Fruit fly (Drosophila melanogaster) whole organism, embryonic: ENCODE data around the gene CaBP1.
A peak's percentile ranks its signal among the peaks of the same experiment; 100 is the strongest.

Experiments used
- Blimp-1 ChIP-seq: fragments of 200-800 bp; sonication (Bioruptor generic); optimal IDR thresholded peaks from 3 replicates; lab custom pipeline; 2018; ENCODE audit warnings: missing biosample characterization, missing genetic modification characterization, mild to moderate bottlenecking, moderate library complexity, missing genetic modification reagents
- CG10267 ChIP-seq: fragments of 200-800 bp; sonication (Bioruptor generic); optimal IDR thresholded peaks from 2 replicates; lab custom pipeline; 2018; ENCODE audit warnings: missing biosample characterization, mild to moderate bottlenecking, missing genetic modification characterization, moderate library complexity
- CG11398 ChIP-seq: fragments of 200-800 bp; sonication (Bioruptor generic); optimal IDR thresholded peaks from 2 replicates; lab custom pipeline; 2016; ENCODE audit warnings: missing biosample characterization, missing genetic modification characterization
- CG12391 ChIP-seq: fragments of 200-800 bp; sonication (Bioruptor generic); optimal IDR thresholded peaks from 3 replicates; lab custom pipeline; 2018; ENCODE audit warnings: missing biosample characterization, mild to moderate bottlenecking, missing genetic modification characterization, moderate library complexity
- CG13424 ChIP-seq: fragments of 200-800 bp; sonication (Bioruptor generic); optimal IDR thresholded peaks from 2 replicates; lab custom pipeline; 2019; ENCODE audit warnings: missing biosample characterization, mild to moderate bottlenecking, missing genetic modification characterization, moderate library complexity
- CG14710 ChIP-seq: fragments of 200-800 bp; sonication (Bioruptor generic); optimal IDR thresholded peaks from 3 replicates; lab custom pipeline; 2019; ENCODE audit warnings: missing biosample characterization, mild to moderate bottlenecking, missing genetic modification characterization, moderate library complexity
- CG15269 ChIP-seq: fragments of 200-800 bp; sonication (Bioruptor generic); optimal IDR thresholded peaks from 2 replicates; lab custom pipeline; 2018; ENCODE audit warnings: missing biosample characterization, mild to moderate bottlenecking, missing genetic modification characterization, moderate library complexity
- CG15601 ChIP-seq: fragments of 200-800 bp; sonication (Bioruptor generic); optimal IDR thresholded peaks from 3 replicates; lab custom pipeline; 2019; ENCODE audit warnings: missing biosample characterization, mild to moderate bottlenecking, missing genetic modification characterization, moderate library complexity
- CG1603 ChIP-seq: fragments of 200-800 bp; sonication (Bioruptor generic); optimal IDR thresholded peaks from 2 replicates; lab custom pipeline; 2019; ENCODE audit warnings: missing biosample characterization, mild to moderate bottlenecking, missing genetic modification characterization, moderate library complexity
- CG17328 ChIP-seq: fragments of 200-800 bp; sonication (Bioruptor generic); IDR thresholded peaks from 2 replicates; pipeline ENCODE4 v1.3.6; 2022; ENCODE audit warnings: missing biosample characterization, missing genetic modification characterization
- CG17829 ChIP-seq: fragments of 200-800 bp; optimal IDR thresholded peaks from 2 replicates; lab custom pipeline; 2019; ENCODE audit warnings: missing biosample characterization, mild to moderate bottlenecking, missing genetic modification characterization, moderate library complexity
- CG18599 ChIP-seq: fragments of 200-800 bp; sonication (Bioruptor generic); optimal IDR thresholded peaks from 3 replicates; lab custom pipeline; 2017; ENCODE audit warnings: missing biosample characterization, missing genetic modification characterization, mild to moderate bottlenecking, moderate library complexity, missing genetic modification reagents
- CG30403 ChIP-seq: fragments of 200-800 bp; sonication (Bioruptor generic); optimal IDR thresholded peaks from 3 replicates; lab custom pipeline; 2016; ENCODE audit warnings: missing biosample characterization, missing genetic modification characterization
- CG31441 ChIP-seq: fragments of 200-800 bp; sonication (Bioruptor generic); IDR thresholded peaks from 2 replicates; pipeline ENCODE4 v1.3.6; 2022; ENCODE audit warnings: missing biosample characterization, missing genetic modification characterization
- CG33557 ChIP-seq: fragments of 200-800 bp; sonication (Bioruptor generic); optimal IDR thresholded peaks from 2 replicates; lab custom pipeline; 2019; ENCODE audit warnings: missing biosample characterization, mild to moderate bottlenecking, missing genetic modification characterization, moderate library complexity
- CG3838 ChIP-seq: fragments of 200-800 bp; sonication (Bioruptor generic); optimal IDR thresholded peaks from 3 replicates; lab custom pipeline; 2016; ENCODE audit warnings: missing biosample characterization, missing genetic modification characterization
- CG5180 ChIP-seq: fragments of 200-800 bp; sonication (Bioruptor generic); optimal IDR thresholded peaks from 3 replicates; lab custom pipeline; 2017; ENCODE audit warnings: missing biosample characterization, missing genetic modification characterization, mild to moderate bottlenecking, moderate library complexity, missing genetic modification reagents
- CG7556 ChIP-seq: fragments of 200-800 bp; sonication (Bioruptor generic); optimal IDR thresholded peaks from 2 replicates; lab custom pipeline; 2017; ENCODE audit warnings: missing biosample characterization, mild to moderate bottlenecking, missing genetic modification characterization
- CG7839 ChIP-seq: fragments of 200-800 bp; sonication (Bioruptor generic); optimal IDR thresholded peaks from 3 replicates; lab custom pipeline; 2018; ENCODE audit warnings: missing biosample characterization, mild to moderate bottlenecking, missing genetic modification characterization, moderate library complexity
- CG8924 ChIP-seq: fragments of 200-800 bp; optimal IDR thresholded peaks from 3 replicates; lab custom pipeline; 2019; ENCODE audit warnings: missing biosample characterization, mild to moderate bottlenecking, missing genetic modification characterization, moderate library complexity
- CoRest ChIP-seq: fragments of 200-800 bp; sonication (Bioruptor generic); optimal IDR thresholded peaks from 3 replicates; lab custom pipeline; 2018; ENCODE audit warnings: missing biosample characterization, mild to moderate bottlenecking, missing genetic modification characterization, moderate library complexity
- D ChIP-seq, 2 experiments: fragments of 200-800 bp in 1 of 2; fragments of >200 bp in 1 of 2; sonication (Bioruptor generic) in 1 of 2; optimal IDR thresholded peaks; 2 replicates in 1 of 2; 3 replicates in 1 of 2; lab custom pipeline; 2017; ENCODE audit warnings: mild to moderate bottlenecking in 1 of 2, missing biosample characterization in 1 of 2, missing genetic modification characterization in 1 of 2, missing genetic modification reagents in 1 of 2
- Doc2 ChIP-seq: fragments of 200-800 bp; sonication (Bioruptor generic); IDR thresholded peaks from 2 replicates; pipeline ENCODE4 v1.3.6; 2022; ENCODE audit warnings: missing biosample characterization, missing genetic modification characterization
- E2f1 ChIP-seq: fragments of 200-800 bp; sonication (Bioruptor generic); IDR thresholded peaks from 2 replicates; pipeline ENCODE4 v1.3.6; 2022; ENCODE audit warnings: missing biosample characterization, missing genetic modification characterization
- Eip74EF ChIP-seq, 2 experiments: fragments of 200-800 bp in 1 of 2; fragments of >200 bp in 1 of 2; sonication (Bioruptor generic) in 1 of 2; optimal IDR thresholded peaks; 2 replicates each; lab custom pipeline; 2017 to 2019; ENCODE audit warnings: missing biosample characterization in 2 of 2, missing genetic modification characterization in 2 of 2, mild to moderate bottlenecking in 1 of 2, moderate library complexity in 1 of 2
- HLH3B ChIP-seq: fragments of 200-800 bp; sonication (Bioruptor generic); IDR thresholded peaks from 2 replicates; pipeline ENCODE4 v1.3.6; 2022; ENCODE audit warnings: missing biosample characterization, missing genetic modification characterization
- Mad ChIP-seq: fragments of 200-800 bp; sonication (Bioruptor generic); optimal IDR thresholded peaks from 2 replicates; lab custom pipeline; 2016; ENCODE audit warnings: missing biosample characterization, missing genetic modification characterization
- Nf-YC ChIP-seq: fragments of 200-800 bp; optimal IDR thresholded peaks from 3 replicates; lab custom pipeline; 2019; ENCODE audit warnings: missing biosample characterization, mild to moderate bottlenecking, missing genetic modification characterization, moderate library complexity
- Optix ChIP-seq: fragments of 200-800 bp; sonication (Bioruptor generic); IDR thresholded peaks from 3 replicates; pipeline ENCODE4 v1.3.6; 2022; ENCODE audit warnings: missing biosample characterization, missing genetic modification characterization
- PHDP ChIP-seq: fragments of 200-800 bp; sonication (Bioruptor generic); optimal IDR thresholded peaks from 3 replicates; lab custom pipeline; 2018; ENCODE audit warnings: missing biosample characterization, mild to moderate bottlenecking, missing genetic modification characterization, moderate library complexity
- Rfx ChIP-seq: fragments of 200-800 bp; sonication (Bioruptor generic); IDR thresholded peaks from 2 replicates; pipeline ENCODE4 v1.3.6; 2022; ENCODE audit warnings: missing biosample characterization, missing genetic modification characterization
- Sin3A ChIP-seq: fragments of >200 bp; optimal IDR thresholded peaks from 2 replicates; lab custom pipeline; 2018
- Sox102F ChIP-seq: fragments of 200-800 bp; sonication (Bioruptor generic); optimal IDR thresholded peaks from 2 replicates; lab custom pipeline; 2018; ENCODE audit warnings: missing biosample characterization, mild to moderate bottlenecking, missing genetic modification characterization, moderate library complexity
- Ssrp ChIP-seq: fragments of 200-800 bp; sonication (Bioruptor generic); optimal IDR thresholded peaks from 2 replicates; lab custom pipeline; 2018; ENCODE audit warnings: missing biosample characterization, mild to moderate bottlenecking, missing genetic modification characterization, moderate library complexity
- Usf ChIP-seq: fragments of 200-800 bp; sonication (Bioruptor generic); optimal IDR thresholded peaks from 2 replicates; lab custom pipeline; 2017; ENCODE audit warnings: missing genotype, missing biosample characterization, missing genetic modification characterization
- Xrp1 ChIP-seq: fragments of 200-800 bp; sonication (Bioruptor generic); IDR thresholded peaks from 2 replicates; pipeline ENCODE4 v1.3.6; 2022; ENCODE audit warnings: missing biosample characterization, missing genetic modification characterization
- ap ChIP-seq: fragments of 200-800 bp; sonication (Bioruptor generic); IDR thresholded peaks from 2 replicates; pipeline ENCODE4 v1.3.6; 2022; ENCODE audit warnings: missing biosample characterization, missing genetic modification characterization
- ase ChIP-seq: fragments of 200-800 bp; sonication (Bioruptor generic); IDR thresholded peaks from 3 replicates; pipeline ENCODE4 v1.3.6; 2022; ENCODE audit warnings: missing biosample characterization, missing genetic modification characterization
- cas ChIP-seq: fragments of 200-800 bp; sonication (Bioruptor generic); IDR thresholded peaks from 2 replicates; pipeline ENCODE4 v1.3.6; 2022; ENCODE audit warnings: missing biosample characterization, missing genetic modification characterization
- dmrt11E ChIP-seq: fragments of 200-800 bp; sonication (Bioruptor generic); optimal IDR thresholded peaks from 3 replicates; lab custom pipeline; 2018; ENCODE audit warnings: missing biosample characterization, mild to moderate bottlenecking, missing genetic modification characterization, moderate library complexity
- fd96Cb ChIP-seq: fragments of 200-800 bp; sonication (Bioruptor generic); optimal IDR thresholded peaks from 2 replicates; lab custom pipeline; 2018; ENCODE audit warnings: missing biosample characterization, mild to moderate bottlenecking, missing genetic modification characterization, moderate library complexity
- gcm ChIP-seq: fragments of 200-800 bp; sonication (Bioruptor generic); optimal IDR thresholded peaks from 2 replicates; lab custom pipeline; 2019; ENCODE audit warnings: missing biosample characterization, mild to moderate bottlenecking, missing genetic modification characterization, moderate library complexity
- gem ChIP-seq: fragments of 200-800 bp; sonication (Bioruptor generic); optimal IDR thresholded peaks from 2 replicates; lab custom pipeline; 2019; ENCODE audit warnings: missing biosample characterization, mild to moderate bottlenecking, missing genetic modification characterization, moderate library complexity
- gsb-n ChIP-seq: fragments of 200-800 bp; sonication (Bioruptor generic); optimal IDR thresholded peaks from 3 replicates; lab custom pipeline; 2018; ENCODE audit warnings: missing biosample characterization, mild to moderate bottlenecking, missing genetic modification characterization
- nmo ChIP-seq: fragments of 200-800 bp; sonication (Bioruptor generic); optimal IDR thresholded peaks from 2 replicates; lab custom pipeline; 2018; ENCODE audit warnings: missing biosample characterization, mild to moderate bottlenecking, missing genetic modification characterization, moderate library complexity
- prd ChIP-seq, 3 experiments: fragments of >200 bp in 2 of 3; fragments of 200-800 bp in 1 of 3; sonication (Bioruptor generic) in 1 of 3; optimal IDR thresholded peaks in 2 of 3; IDR thresholded peaks in 1 of 3; 2 replicates in 2 of 3; 3 replicates in 1 of 3; pipeline versions ENCODE4 v1.3.6 to Lab custom; 2017 to 2022; ENCODE audit warnings: missing biosample characterization in 1 of 3, missing genetic modification characterization in 1 of 3
- tgo ChIP-seq: fragments of 200-800 bp; sonication (Bioruptor generic); IDR thresholded peaks from 3 replicates; pipeline ENCODE4 v1.3.6; 2022; ENCODE audit warnings: missing biosample characterization, missing genetic modification characterization
- vvl ChIP-seq: fragments of 200-800 bp; sonication (Bioruptor generic); IDR thresholded peaks from 2 replicates; pipeline ENCODE4 v1.3.6; 2022; ENCODE audit warnings: missing biosample characterization, missing genetic modification characterization

CaBP1 gene

dm6 chr2L:16357865-16358264, 1.3 kb upstream of the CaBP1 start (continued):
- TF ChIP-seq CG5180 (no peak), CG15601 (tag; lab: Kevin White, UChicago) (peak; percentile 27), CG7839 (tag; lab: Kevin White, UChicago) (peak; percentile 38), CG17328 (GFP tag; lab: Robert Waterston, UW) (0 out of 2 replicates have a peak, but pooled peaks have one; percentile 22), ase (GFP tag; lab: Robert Waterston, UW) (0 out of 3 replicates have a peak, but pooled peaks have one; percentile 7), CG30403 (GFP tag; lab: Kevin White, UChicago) (peak; percentile 3), CG12391 (tag; lab: Kevin White, UChicago) (peak; percentile 59), fd96Cb (peak; percentile 24), CG7556 (GFP tag; lab: Kevin White, UChicago) (peak; percentile 18), Blimp-1 (GFP tag; lab: Kevin White, UChicago) (peak; percentile 57), CG1603 (tag; lab: Kevin White, UChicago) (no peak), vvl (GFP tag; lab: Robert Waterston, UW) (0 out of 2 replicates have a peak, but pooled peaks have one; percentile 64), Usf (GFP tag; lab: Kevin White, UChicago) (no peak), gem (tag; lab: Kevin White, UChicago) (peak; percentile 63), CG17829 (tag; lab: Kevin White, UChicago) (peak; percentile 43), HLH3B (GFP tag; lab: Robert Waterston, UW) (peak; percentile 45; the same call in 1 of the 2 replicates), ap (no peak), E2f1 (GFP tag; lab: Robert Waterston, UW) (peak; percentile 49), CG8924 (tag; lab: Kevin White, UChicago) (peak; percentile 35), Ssrp (tag; lab: Kevin White, UChicago) (peak; percentile 1), gsb-n (tag; lab: Kevin White, UChicago) (peak; percentile 72), Sin3A (lab: Kevin White, UChicago) (no peak), Doc2 (GFP tag; lab: Robert Waterston, UW) (no peak), gcm (GFP tag; lab: Kevin White, UChicago) (peak; percentile 31), CG14710 (tag; lab: Kevin White, UChicago) (peak; percentile 32), CG33557 (GFP tag; lab: Kevin White, UChicago) (no peak), CG18599 (no peak), nmo (GFP tag; lab: Kevin White, UChicago) (peak; percentile 23), Nf-YC (tag; lab: Kevin White, UChicago) (no peak), Optix (GFP tag; lab: Robert Waterston, UW) (no peak), D (optimal IDR thresholded peaks at IDR 0.05; lab: Kevin White, UChicago) (no peak), D (GFP tag; optimal IDR thresholded peaks at IDR 0.05; lab: Kevin White, UChicago) (no peak), CG15269 (tag; lab: Kevin White, UChicago) (peak; percentile 25), CG13424 (tag; lab: Kevin White, UChicago) (peak; percentile 35), CG11398 (GFP tag; lab: Kevin White, UChicago) (no peak), PHDP (tag; lab: Kevin White, UChicago) (peak; percentile 50), Sox102F (GFP tag; lab: Kevin White, UChicago) (peak; percentile 64), Rfx (GFP tag; lab: Robert Waterston, UW) (no peak), cas (GFP tag; lab: Robert Waterston, UW) (no peak), CG31441 (GFP tag; lab: Robert Waterston, UW) (peak; percentile 50; the same call in 1 of the 2 replicates), prd (optimal IDR thresholded peaks at IDR 0.05; lab: Kevin White, UChicago) (no peak), prd (GFP tag; IDR thresholded peaks at IDR 0.05; lab: Robert Waterston, UW) (peak; percentile 41; the same call in 1 of the 3 replicates), CG10267 (tag; lab: Kevin White, UChicago) (peak; percentile 29), CoRest (tag; lab: Kevin White, UChicago) (peak; percentile 16), Xrp1 (GFP tag; lab: Robert Waterston, UW) (peak; percentile 54; the same call in 1 of the 2 replicates), tgo (peak; percentile 41; the same call in 1 of the 3 replicates), Mad (no peak), Eip74EF (GFP tag; optimal IDR thresholded peaks at IDR 0.05; lab: Kevin White, UChicago) (peak in 1 of 2 experiments; percentile 15), CG3838 (no peak), dmrt11E (tag; lab: Kevin White, UChicago) (peak; percentile 40)
